In the genomic region with DNA sequence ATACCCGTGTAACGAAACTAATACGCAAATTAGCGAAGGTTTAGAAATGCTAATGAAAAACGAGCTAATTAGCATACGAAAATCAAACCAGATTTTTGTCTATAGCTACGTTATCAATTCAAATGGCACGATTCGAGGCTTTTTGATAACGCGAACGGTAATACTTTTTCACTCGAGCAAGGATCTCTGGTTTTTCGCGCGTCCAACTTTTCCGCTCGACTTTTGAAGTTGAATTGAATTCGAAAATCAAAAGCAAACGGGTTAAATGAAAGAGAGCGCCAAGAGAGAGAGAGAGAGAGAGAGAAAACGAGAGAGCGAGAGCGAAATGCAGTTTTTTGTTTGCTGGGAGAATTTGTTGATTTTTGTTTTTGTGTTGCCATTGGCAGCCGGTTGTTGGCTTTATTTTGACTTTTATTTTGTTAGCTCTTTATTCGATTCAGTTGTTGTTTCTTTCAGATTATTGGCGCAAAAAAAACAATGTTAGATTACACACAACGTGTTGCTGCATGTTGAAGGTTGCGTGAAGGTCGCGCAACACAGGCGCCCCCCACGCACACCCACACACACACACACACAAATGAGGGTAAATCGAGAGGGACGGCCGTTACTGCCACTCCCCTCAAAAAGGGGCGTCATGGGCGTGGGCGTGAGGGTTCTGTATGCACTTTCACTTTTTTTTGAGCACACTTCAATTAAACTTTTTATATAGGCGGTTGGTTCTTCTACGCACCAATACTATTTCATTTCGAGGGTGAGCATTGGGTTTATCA, we compare ENCODE assay signal across 5 fruit fly cellular contexts.
TF ChIP-seq lines count a peak whose summit lies in the region.

No protein-coding gene starts in this region.

- TF ChIP-seq CTCF in whole organism, embryonic (GFP tag; optimal IDR thresholded peaks at IDR 0.05; lab: Kevin White, UChicago): peak; percentile 22

TF ChIP-seq in whole organism, adult, 20 proteins besides CTCF, POLR2A, EP300 and RAD21 (continues in another document):
- TF ChIP-seq CG11617 (GFP tag; optimal IDR thresholded peaks at IDR 0.05; lab: Kevin White, UChicago) (peak; percentile 32), Crg-1 (GFP tag; optimal IDR thresholded peaks at IDR 0.05; lab: Kevin White, UChicago) (no peak), Clk (GFP tag; optimal IDR thresholded peaks at IDR 0.05; lab: Kevin White, UChicago) (peak; percentile 28), CG12768 (GFP tag; optimal IDR thresholded peaks at IDR 0.05; lab: Kevin White, UChicago) (no peak), CG1620 (GFP tag; optimal IDR thresholded peaks at IDR 0.05; lab: Kevin White, UChicago) (no peak), CG7045 (GFP tag; optimal IDR thresholded peaks at IDR 0.05; lab: Kevin White, UChicago) (peak; percentile 37), bab1 (GFP tag; optimal IDR thresholded peaks at IDR 0.05; lab: Kevin White, UChicago) (no peak), tj (GFP tag; optimal IDR thresholded peaks at IDR 0.05; lab: Kevin White, UChicago) (no peak), CG7101 (tag; optimal IDR thresholded peaks at IDR 0.05; lab: Kevin White, UChicago) (no peak), toe (GFP tag; optimal IDR thresholded peaks at IDR 0.05; lab: Kevin White, UChicago) (no peak), cnc (optimal IDR thresholded peaks at IDR 0.05; lab: Kevin White, UChicago) (no peak), CG5204 (GFP tag; optimal IDR thresholded peaks at IDR 0.05; lab: Kevin White, UChicago) (peak; percentile 21), ovo (GFP tag; optimal IDR thresholded peaks at IDR 0.05; lab: Kevin White, UChicago) (no peak), cic (GFP tag; optimal IDR thresholded peaks at IDR 0.05; lab: Kevin White, UChicago) (no peak), CG14711 (tag; optimal IDR thresholded peaks at IDR 0.05; lab: Kevin White, UChicago) (no peak), pad (GFP tag; optimal IDR thresholded peaks at IDR 0.05; lab: Kevin White, UChicago) (peak; percentile 77), CG33017 (tag; optimal IDR thresholded peaks at IDR 0.05; lab: Kevin White, UChicago) (no peak)

TF ChIP-seq in whole organism, embryonic, 481 proteins besides CTCF, POLR2A, EP300 and RAD21 (continues in another document):
- no peak for TF ChIP-seq ara (GFP tag; IDR thresholded peaks at IDR 0.05; lab: Robert Waterston, UW)
- no peak for TF ChIP-seq usp (GFP tag; optimal IDR thresholded peaks at IDR 0.05; lab: Kevin White, UChicago)
- no peak for TF ChIP-seq CG13123 (GFP tag; optimal IDR thresholded peaks at IDR 0.05; lab: Kevin White, UChicago)
- TF ChIP-seq yki (optimal IDR thresholded peaks at IDR 0.05; lab: Kevin White, UChicago): peak; percentile 75
- no peak for TF ChIP-seq ase (GFP tag; IDR thresholded peaks at IDR 0.05; lab: Robert Waterston, UW)
- TF ChIP-seq onecut (GFP tag; IDR thresholded peaks at IDR 0.05; lab: Robert Waterston, UW): no peak
- no peak for TF ChIP-seq Bdp1 (GFP tag; optimal IDR thresholded peaks at IDR 0.05; lab: Kevin White, UChicago)
- TF ChIP-seq CHES-1-like (GFP tag; optimal IDR thresholded peaks at IDR 0.05; lab: Kevin White, UChicago): no peak
- peak; percentile 78 for TF ChIP-seq cg (GFP tag; optimal IDR thresholded peaks at IDR 0.05; lab: Kevin White, UChicago)
- no peak for TF ChIP-seq sim (GFP tag; IDR thresholded peaks at IDR 0.05; lab: Robert Waterston, UW)
- peak; percentile 13; the same call in 1 of the 2 replicates for TF ChIP-seq stc (GFP tag; IDR thresholded peaks at IDR 0.05; lab: Robert Waterston, UW)
- peak; percentile 50 for TF ChIP-seq CG3065 (GFP tag; optimal IDR thresholded peaks at IDR 0.05; lab: Kevin White, UChicago)
- no peak for TF ChIP-seq CG30403 (GFP tag; optimal IDR thresholded peaks at IDR 0.05; lab: Kevin White, UChicago)
- no peak for TF ChIP-seq mirr (GFP tag; optimal IDR thresholded peaks at IDR 0.05; lab: Kevin White, UChicago)
- TF ChIP-seq Ptx1 (GFP tag; IDR thresholded peaks at IDR 0.05; lab: Robert Waterston, UW): no peak
- peak; percentile 92 for TF ChIP-seq sr (GFP tag; IDR thresholded peaks at IDR 0.05; lab: Robert Waterston, UW)
- no peak for TF ChIP-seq jigr1 (GFP tag; IDR thresholded peaks at IDR 0.05; lab: Robert Waterston, UW)

TF ChIP-seq in whole organism, prepupa, 60 proteins besides CTCF, POLR2A, EP300 and RAD21 (continues in another document):
- TF ChIP-seq eg (GFP tag; IDR thresholded peaks at IDR 0.05; lab: Robert Waterston, UW) (peak; percentile 11; the same call in 1 of the 3 replicates), Ets21C (GFP tag; optimal IDR thresholded peaks at IDR 0.05; lab: Kevin White, UChicago) (no peak), CG6854 (GFP tag; optimal IDR thresholded peaks at IDR 0.05; lab: Kevin White, UChicago) (peak; percentile 63), CG8632 (GFP tag; optimal IDR thresholded peaks at IDR 0.05; lab: Kevin White, UChicago) (no peak), Gug (GFP tag; IDR thresholded peaks at IDR 0.05; lab: Robert Waterston, UW) (no peak), Sox102F (GFP tag; optimal IDR thresholded peaks at IDR 0.05; lab: Kevin White, UChicago) (peak; percentile 34), Ets96B (tag; optimal IDR thresholded peaks at IDR 0.05; lab: Kevin White, UChicago) (no peak), net (GFP tag; optimal IDR thresholded peaks at IDR 0.05; lab: Kevin White, UChicago) (no peak), CG10631 (GFP tag; optimal IDR thresholded peaks at IDR 0.05; lab: Kevin White, UChicago) (no peak), pdm3 (GFP tag; optimal IDR thresholded peaks at IDR 0.05; lab: Kevin White, UChicago) (no peak), CG6792 (GFP tag; optimal IDR thresholded peaks at IDR 0.05; lab: Kevin White, UChicago) (peak; percentile 45), CG6163 (GFP tag; IDR thresholded peaks at IDR 0.05; lab: Robert Waterston, UW) (peak; percentile 30; the same call in 1 of the 3 replicates), CG10669 (GFP tag; optimal IDR thresholded peaks at IDR 0.05; lab: Kevin White, UChicago) (no peak), CG11294 (GFP tag; IDR thresholded peaks at IDR 0.05; lab: Robert Waterston, UW) (no peak), fd59A (GFP tag; optimal IDR thresholded peaks at IDR 0.05; lab: Kevin White, UChicago) (no peak), Blimp-1 (GFP tag; optimal IDR thresholded peaks at IDR 0.05; lab: Kevin White, UChicago) (peak; percentile 94), CG31627 (GFP tag; optimal IDR thresholded peaks at IDR 0.05; lab: Kevin White, UChicago) (peak; percentile 48), fkh (GFP tag; optimal IDR thresholded peaks at IDR 0.05; lab: Kevin White, UChicago) (peak; percentile 70)

TF ChIP-seq in whole organism, pupa, 21 proteins besides CTCF, POLR2A, EP300 and RAD21:
- peak; percentile 65 for TF ChIP-seq CG12605 (GFP tag; IDR thresholded peaks at IDR 0.05; lab: Robert Waterston, UW)
- peak; percentile 45; the same call in 1 of the 2 replicates for TF ChIP-seq Ets98B (GFP tag; IDR thresholded peaks at IDR 0.05; lab: Robert Waterston, UW)
- TF ChIP-seq CG9948 (tag; optimal IDR thresholded peaks at IDR 0.05; lab: Kevin White, UChicago): no peak
- peak; percentile 17; the same call in 2 of the 3 replicates for TF ChIP-seq CG4496 (GFP tag; IDR thresholded peaks at IDR 0.05; lab: Robert Waterston, UW)
- TF ChIP-seq Snoo (tag; optimal IDR thresholded peaks at IDR 0.05; lab: Kevin White, UChicago): no peak
- TF ChIP-seq EcR (GFP tag; optimal IDR thresholded peaks at IDR 0.05; lab: Kevin White, UChicago): peak; percentile 60
- TF ChIP-seq Pif1B (GFP tag; optimal IDR thresholded peaks at IDR 0.05; lab: Kevin White, UChicago): peak; percentile 5
- TF ChIP-seq CG32121 (GFP tag; IDR thresholded peaks at IDR 0.05; lab: Robert Waterston, UW): peak; percentile 8; the same call in 1 of the 2 replicates

TF ChIP-seq in whole organism, wandering third instar larva, 38 proteins besides CTCF, POLR2A, EP300 and RAD21 (continues in another document):
- TF ChIP-seq Sp1 (GFP tag; optimal IDR thresholded peaks at IDR 0.05; lab: Kevin White, UChicago) (peak; percentile 10), CrebA (GFP tag; optimal IDR thresholded peaks at IDR 0.05; lab: Kevin White, UChicago; ENCODE audit: borderline replicate concordance) (no peak), dmrt93B (GFP tag; optimal IDR thresholded peaks at IDR 0.05; lab: Kevin White, UChicago) (no peak), psq (GFP tag; optimal IDR thresholded peaks at IDR 0.05; lab: Kevin White, UChicago) (peak; percentile 15), Myc (optimal IDR thresholded peaks at IDR 0.05; lab: Kevin White, UChicago) (no peak), lola (GFP tag; optimal IDR thresholded peaks at IDR 0.05; lab: Kevin White, UChicago) (no peak), woc (GFP tag; optimal IDR thresholded peaks at IDR 0.05; lab: Kevin White, UChicago) (no peak), Hnf4 (GFP tag; optimal IDR thresholded peaks at IDR 0.05; lab: Kevin White, UChicago) (no peak), br (GFP tag; optimal IDR thresholded peaks at IDR 0.05; lab: Kevin White, UChicago) (no peak), Dfd (GFP tag; optimal IDR thresholded peaks at IDR 0.05; lab: Kevin White, UChicago) (no peak), rgr (GFP tag; optimal IDR thresholded peaks at IDR 0.05; lab: Kevin White, UChicago) (peak; percentile 22), Mio (GFP tag; optimal IDR thresholded peaks at IDR 0.05; lab: Kevin White, UChicago) (no peak), dl (GFP tag; optimal IDR thresholded peaks at IDR 0.05; lab: Kevin White, UChicago; ENCODE audit: insufficient read depth in 1 of 2, partially characterized antibody in 2 of 2) (peak; percentile 80 to 84), Rel (GFP tag; optimal IDR thresholded peaks at IDR 0.05; lab: Kevin White, UChicago) (no peak), Rel (tag; optimal IDR thresholded peaks at IDR 0.05; lab: Kevin White, UChicago) (no peak), Abd-B (GFP tag; optimal IDR thresholded peaks at IDR 0.05; lab: Kevin White, UChicago) (no peak), sage (GFP tag; optimal IDR thresholded peaks at IDR 0.05; lab: Kevin White, UChicago) (peak; percentile 25), Hr78 (GFP tag; optimal IDR thresholded peaks at IDR 0.05; lab: Kevin White, UChicago) (no peak), fru (GFP tag; optimal IDR thresholded peaks at IDR 0.05; lab: Kevin White, UChicago) (peak; percentile 82), N (GFP tag; optimal IDR thresholded peaks at IDR 0.05; lab: Kevin White, UChicago) (no peak), usp (GFP tag; optimal IDR thresholded peaks at IDR 0.05; lab: Kevin White, UChicago) (no peak), ey (GFP tag; optimal IDR thresholded peaks at IDR 0.05; lab: Kevin White, UChicago) (no peak), sv (GFP tag; optimal IDR thresholded peaks at IDR 0.05; lab: Kevin White, UChicago) (no peak), Dif (GFP tag; optimal IDR thresholded peaks at IDR 0.05; lab: Kevin White, UChicago; ENCODE audit: partially characterized antibody) (peak; percentile 94), HLH106 (tag; optimal IDR thresholded peaks at IDR 0.05; lab: Kevin White, UChicago) (no peak), dsf (GFP tag; optimal IDR thresholded peaks at IDR 0.05; lab: Kevin White, UChicago; ENCODE audit: borderline replicate concordance) (no peak), Hr83 (GFP tag; optimal IDR thresholded peaks at IDR 0.05; lab: Kevin White, UChicago; ENCODE audit: poor library complexity, severe bottlenecking) (no peak), jim (GFP tag; optimal IDR thresholded peaks at IDR 0.05; lab: Kevin White, UChicago) (no peak), Vsx2 (GFP tag; optimal IDR thresholded peaks at IDR 0.05; lab: Kevin White, UChicago; ENCODE audit: partially characterized antibody) (peak; percentile 80)
